Fruit fly (Drosophila melanogaster) whole organism: ENCODE results near the gene Arp5.

Experiments
- CG8478 ChIP-seq: fragments of >200 bp; optimal IDR thresholded peaks from 2 replicates; lab custom pipeline; 2018; ENCODE audit warnings: inconsistent platforms
- EcR ChIP-seq, 2 experiments: fragments of >200 bp; optimal IDR thresholded peaks; 2 replicates each; lab custom pipeline; 2017; ENCODE audit warnings: missing biosample characterization in 2 of 2, missing genetic modification characterization in 2 of 2, missing genetic modification reagents in 2 of 2
- psq ChIP-seq: fragments of >200 bp; optimal IDR thresholded peaks from 2 replicates; lab custom pipeline; 2017
- usp ChIP-seq: fragments of >200 bp; optimal IDR thresholded peaks from 2 replicates; lab custom pipeline; 2017; ENCODE audit warnings: missing biosample characterization, missing genetic modification characterization, mixed read lengths

dm6 chr3R:18226043-18226808 is 40.9 kb downstream of the Arp5 start, which contains the start of the genes CG7168 and Mdh2:
- TF ChIP-seq psq (no peak), usp (no peak), EcR (GFP tag; optimal IDR thresholded peaks at IDR 0.05; lab: Kevin White, UChicago) (no peak), CG8478 (lab: Kevin White, UChicago) (no peak)
